Worm (Caenorhabditis elegans) whole organism, young adult: ENCODE data around the gene Y43F8C.7.

Experiments used
- B0336.3 ChIP-seq: fragments of 200-800 bp; sonication (Bioruptor generic); IDR thresholded peaks from 2 replicates; pipeline ENCODE4 v1.3.6; 2022; ENCODE audit warnings: missing genetic modification characterization, missing compliant biosample characterization
- cebp-1 ChIP-seq, 2 experiments: fragments of 200-800 bp in 1 of 2; sonication (Bioruptor generic) in 1 of 2; sonication (generic microtip) in 1 of 2; IDR thresholded peaks in 1 of 2; optimal IDR thresholded peaks in 1 of 2; 2 replicates each; pipeline versions ENCODE4 v1.3.6 to Lab custom; 2017 to 2022; ENCODE audit warnings: missing compliant biosample characterization in 2 of 2, missing genetic modification characterization in 2 of 2, mild to moderate bottlenecking in 1 of 2, missing genetic modification reagents in 1 of 2, moderate library complexity in 1 of 2
- ceh-40 ChIP-seq: fragments of 200-800 bp; sonication (Bioruptor generic); IDR thresholded peaks from 2 replicates; pipeline ENCODE4 v1.3.6; 2022; ENCODE audit warnings: missing genetic modification characterization, missing compliant biosample characterization
- hrde-1 ChIP-seq: sonication (generic microtip); optimal IDR thresholded peaks from 2 replicates; lab custom pipeline; 2016; ENCODE audit warnings: missing genetic modification characterization, mild to moderate bottlenecking, missing compliant biosample characterization, moderate library complexity, missing genotype, missing genetic modification reagents, borderline replicate concordance
- zfh-2 ChIP-seq: fragments of 200-800 bp; sonication (Bioruptor generic); conservative IDR thresholded peaks from 2 replicates; pipeline ENCODE4 v1.3.6; 2022; ENCODE audit warnings: missing genetic modification reagents, missing genetic modification characterization, missing compliant biosample characterization

DNA sequence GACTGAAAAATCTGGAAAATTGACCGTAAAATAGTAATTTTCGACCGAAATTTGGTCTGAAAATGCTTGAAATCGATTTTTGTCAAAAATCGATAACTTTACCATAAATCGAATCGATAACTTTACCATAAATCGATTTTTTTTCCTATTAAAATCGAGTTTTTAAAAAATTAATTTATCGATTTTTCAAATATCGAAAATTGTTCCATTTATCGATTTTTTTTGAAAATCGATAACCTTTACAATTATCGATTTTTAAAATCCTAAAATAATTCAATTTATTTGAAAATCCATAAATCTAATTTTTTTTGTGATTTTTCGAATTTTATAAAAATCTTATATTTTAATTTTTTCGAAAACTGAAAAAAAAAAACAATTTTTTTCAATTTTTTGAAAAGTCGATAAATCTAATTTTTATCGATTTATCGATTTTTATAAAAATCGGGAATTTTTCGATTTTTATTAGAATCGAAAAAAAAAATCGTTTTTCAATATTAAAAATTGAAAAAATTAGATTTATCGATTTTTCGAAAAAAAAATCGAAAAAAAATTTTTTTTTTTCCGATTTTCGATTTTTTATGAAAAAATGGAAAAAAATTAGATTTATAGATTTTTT, 47.5 kb upstream of the Y43F8C.7 start:
- TF ChIP-seq cebp-1 (GFP tag; IDR thresholded peaks at IDR 0.05; lab: Robert Waterston, UW), result no peak
- TF ChIP-seq cebp-1 (tag; optimal IDR thresholded peaks at IDR 0.05; lab: Kevin White, UChicago), result no peak
- no peak for TF ChIP-seq ceh-40 (GFP tag; lab: Robert Waterston, UW)
- TF ChIP-seq B0336.3 (GFP tag; lab: Robert Waterston, UW), result no peak
- TF ChIP-seq zfh-2 (GFP tag; lab: Robert Waterston, UW), result no peak
- no peak for TF ChIP-seq hrde-1 (tag; lab: Kevin White, UChicago)
